Worm (Caenorhabditis elegans) whole organism, L2 larva: ENCODE measurements around the gene pud-1.2.
"Not testable (repeated sequence)": the region's sequence is repeated elsewhere in the genome, so short reads cannot be mapped to it uniquely, and the experiment has no call there.

Experiments
- F13H6.1 ChIP-seq: sonication (generic microtip); optimal IDR thresholded peaks from 2 replicates; lab custom pipeline; 2016; ENCODE audit warnings: missing genetic modification characterization, missing compliant biosample characterization
- R02D3.7 ChIP-seq: fragments of 150-350 bp; optimal IDR thresholded peaks from 2 replicates; lab custom pipeline; 2014; ENCODE audit warnings: missing biosample characterization, missing genetic modification characterization
- alr-1 ChIP-seq: fragments of 150-350 bp; optimal IDR thresholded peaks from 2 replicates; lab custom pipeline; 2014; ENCODE audit warnings: missing biosample characterization, missing genetic modification characterization
- aly-2 ChIP-seq: fragments of 150-350 bp; optimal IDR thresholded peaks from 2 replicates; lab custom pipeline; 2014; ENCODE audit warnings: missing biosample characterization, missing genetic modification characterization
- blmp-1 ChIP-seq: sonication (generic microtip); optimal IDR thresholded peaks from 2 replicates; lab custom pipeline; 2017; ENCODE audit warnings: missing genetic modification characterization, mild to moderate bottlenecking, missing compliant biosample characterization, antibody characterized with exemption, moderate library complexity; ENCODE audit not compliant: insufficient read depth
- ceh-16 ChIP-seq: fragments of 150-350 bp; optimal IDR thresholded peaks from 2 replicates; lab custom pipeline; 2014; ENCODE audit warnings: missing biosample characterization, missing genetic modification characterization
- crh-2 ChIP-seq: sonication (generic microtip); optimal IDR thresholded peaks from 2 replicates; lab custom pipeline; 2017; ENCODE audit warnings: missing biosample characterization, missing genetic modification characterization
- dmd-4 ChIP-seq: sonication (generic microtip); optimal IDR thresholded peaks from 2 replicates; lab custom pipeline; 2017; ENCODE audit warnings: missing biosample characterization, missing genetic modification characterization
- egl-27 ChIP-seq: sonication (generic microtip); optimal IDR thresholded peaks from 3 replicates; lab custom pipeline; 2017; ENCODE audit warnings: missing biosample characterization, missing genetic modification reagents, missing genetic modification characterization
- elt-1 ChIP-seq: fragments of 150-350 bp; optimal IDR thresholded peaks from 2 replicates; lab custom pipeline; 2014; ENCODE audit warnings: missing biosample characterization, missing genetic modification characterization
- gmeb-1 ChIP-seq: fragments of 150-350 bp; optimal IDR thresholded peaks from 2 replicates; lab custom pipeline; 2014; ENCODE audit warnings: missing biosample characterization, missing genetic modification characterization
- lin-11 ChIP-seq: fragments of 150-350 bp; sonication (generic microtip); optimal IDR thresholded peaks from 2 replicates; lab custom pipeline; 2014; ENCODE audit warnings: missing biosample characterization, missing genetic modification characterization, inconsistent platforms, mixed read lengths
- lin-13 ChIP-seq: fragments of 150-350 bp; optimal IDR thresholded peaks from 2 replicates; lab custom pipeline; 2014; ENCODE audit warnings: missing biosample characterization, missing genetic modification reagents, missing genetic modification characterization
- lin-39 ChIP-seq: fragments of 150-350 bp; optimal IDR thresholded peaks from 2 replicates; lab custom pipeline; 2014; ENCODE audit warnings: missing biosample characterization, missing genetic modification reagents, missing genetic modification characterization
- mab-5 ChIP-seq: fragments of 150-350 bp; optimal IDR thresholded peaks from 2 replicates; lab custom pipeline; 2014; ENCODE audit warnings: missing biosample characterization, missing genetic modification characterization
- mbf-1 ChIP-seq: sonication (generic microtip); optimal IDR thresholded peaks from 2 replicates; lab custom pipeline; 2017; ENCODE audit warnings: missing biosample characterization, missing genetic modification characterization
- nhr-10 ChIP-seq: sonication (generic microtip); optimal IDR thresholded peaks from 2 replicates; lab custom pipeline; 2017; ENCODE audit warnings: missing biosample characterization, missing genetic modification characterization
- nhr-11 ChIP-seq: fragments of 150-350 bp; optimal IDR thresholded peaks from 2 replicates; lab custom pipeline; 2014; ENCODE audit warnings: missing biosample characterization, missing genetic modification characterization
- nhr-129 ChIP-seq: fragments of 150-350 bp; optimal IDR thresholded peaks from 2 replicates; lab custom pipeline; 2014; ENCODE audit warnings: missing biosample characterization, missing genetic modification characterization
- nhr-21 ChIP-seq: fragments of 150-350 bp; optimal IDR thresholded peaks from 2 replicates; lab custom pipeline; 2014; ENCODE audit warnings: missing biosample characterization, missing genetic modification characterization
- nhr-23 ChIP-seq: fragments of 150-350 bp; optimal IDR thresholded peaks from 2 replicates; lab custom pipeline; 2014; ENCODE audit warnings: missing biosample characterization, missing genetic modification reagents, missing genetic modification characterization
- nhr-237 ChIP-seq: fragments of 150-350 bp; optimal IDR thresholded peaks from 2 replicates; lab custom pipeline; 2014; ENCODE audit warnings: missing biosample characterization, missing genetic modification characterization
- nhr-25 ChIP-seq: fragments of 150-350 bp; sonication (generic microtip); optimal IDR thresholded peaks from 3 replicates; lab custom pipeline; 2014; ENCODE audit warnings: missing biosample characterization, missing genetic modification characterization
- nhr-6 ChIP-seq: fragments of 150-350 bp; optimal IDR thresholded peaks from 2 replicates; lab custom pipeline; 2014; ENCODE audit warnings: missing biosample characterization, missing genetic modification characterization
- peb-1 ChIP-seq: fragments of 150-350 bp; optimal IDR thresholded peaks from 2 replicates; lab custom pipeline; 2014; ENCODE audit warnings: missing biosample characterization, missing genetic modification characterization
- sem-4 ChIP-seq: fragments of 150-350 bp; optimal IDR thresholded peaks from 2 replicates; lab custom pipeline; 2014; ENCODE audit warnings: missing biosample characterization, missing genetic modification reagents, missing genetic modification characterization
- skn-1 ChIP-seq: sonication (generic microtip); optimal IDR thresholded peaks from 2 replicates; lab custom pipeline; 2017; ENCODE audit warnings: missing biosample characterization, missing genetic modification characterization
- sma-3 ChIP-seq: sonication (generic microtip); optimal IDR thresholded peaks from 2 replicates; lab custom pipeline; 2016; ENCODE audit warnings: missing genetic modification reagents, missing genetic modification characterization, missing compliant biosample characterization
- snpc-4 ChIP-seq: fragments of 150-350 bp; optimal IDR thresholded peaks from 2 replicates; lab custom pipeline; 2014; ENCODE audit warnings: missing biosample characterization, missing genetic modification characterization
- unc-39 ChIP-seq: fragments of 150-350 bp; optimal IDR thresholded peaks from 2 replicates; lab custom pipeline; 2014; ENCODE audit warnings: missing biosample characterization, missing genetic modification characterization
- unc-55 ChIP-seq: fragments of 150-350 bp; sonication (generic microtip); optimal IDR thresholded peaks from 3 replicates; lab custom pipeline; 2014; ENCODE audit warnings: missing biosample characterization, missing genetic modification reagents, missing genetic modification characterization
- unc-62 ChIP-seq: fragments of 150-350 bp; optimal IDR thresholded peaks from 2 replicates; lab custom pipeline; 2014; ENCODE audit warnings: missing biosample characterization, missing genetic modification reagents, missing genetic modification characterization
- zag-1 ChIP-seq: fragments of 150-350 bp; optimal IDR thresholded peaks from 2 replicates; lab custom pipeline; 2014; ENCODE audit warnings: missing biosample characterization, missing genetic modification characterization
- ztf-1 ChIP-seq: fragments of 200-800 bp; sonication (Bioruptor generic); conservative IDR thresholded peaks from 2 replicates; pipeline ENCODE4 v1.3.6; 2022; ENCODE audit warnings: missing genetic modification characterization, missing compliant biosample characterization
- ztf-11 ChIP-seq: sonication (generic microtip); optimal IDR thresholded peaks from 2 replicates; lab custom pipeline; 2017; ENCODE audit warnings: missing biosample characterization, missing genetic modification characterization
- ztf-4 ChIP-seq: fragments of 150-350 bp; optimal IDR thresholded peaks from 2 replicates; lab custom pipeline; 2014; ENCODE audit warnings: missing biosample characterization, missing genetic modification characterization

The pud-1.2 gene

ce11 chrV:2322466-2322865, at the start of gene pud-1.2:
TSS of gene pud-1.2 (minus strand) at chrV:2322566.
- TF ChIP-seq aly-2 (tag; lab: Kevin White, UChicago); dmd-4; elt-1 (tag; lab: Kevin White, UChicago): not testable (repeated sequence)

- TF ChIP-seq sma-3 (no peak), ztf-4 (tag; lab: Kevin White, UChicago) (no peak), lin-39 (no peak), lin-13 (GFP tag; lab: Kevin White, UChicago) (no peak), mab-5 (tag; lab: Kevin White, UChicago) (no peak)
These were observed 21.2 kb upstream of the pud-1.2 start for ce11 chrV:2343572-2343971.

ce11 chrV:2342083-2342482, 19.7 kb upstream of the pud-1.2 start:
- TF ChIP-seq unc-55 (GFP tag; lab: Kevin White, UChicago) (no peak), unc-62 (GFP tag; lab: Kevin White, UChicago) (no peak), zag-1 (tag; lab: Kevin White, UChicago) (no peak), nhr-11 (tag; lab: Kevin White, UChicago) (no peak), egl-27 (tag; lab: Kevin White, UChicago) (no peak), nhr-6 (tag; lab: Kevin White, UChicago) (no peak), lin-11 (no peak)

- TF ChIP-seq aly-2 (tag; lab: Kevin White, UChicago) (no peak), nhr-23 (tag; lab: Kevin White, UChicago) (no peak)
These were observed 18.9 kb upstream of the pud-1.2 start, which contains the start of gene irld-30 for ce11 chrV:2341285-2341684. TSS of gene irld-30 (minus strand) at chrV:2341385.

ce11 chrV:2338538-2338937, 16.2 kb upstream of the pud-1.2 start, which contains the start of gene irld-29:
TSS of gene irld-29 (minus strand) at chrV:2338638.
- TF ChIP-seq unc-55 (GFP tag; lab: Kevin White, UChicago), result no peak
- TF ChIP-seq nhr-237 (tag; lab: Kevin White, UChicago), result no peak
- TF ChIP-seq gmeb-1 (tag; lab: Kevin White, UChicago), result no peak
- no peak for TF ChIP-seq R02D3.7 (tag; lab: Kevin White, UChicago)
- TF ChIP-seq nhr-10 (tag; lab: Kevin White, UChicago), result no peak
- TF ChIP-seq alr-1 (tag; lab: Kevin White, UChicago), result no peak
- TF ChIP-seq aly-2 (tag; lab: Kevin White, UChicago), result no peak
- no peak for TF ChIP-seq blmp-1
- no peak for TF ChIP-seq ztf-4 (tag; lab: Kevin White, UChicago)
- no peak for TF ChIP-seq elt-1 (tag; lab: Kevin White, UChicago)
- no peak for TF ChIP-seq peb-1 (tag; lab: Kevin White, UChicago)
- no peak for TF ChIP-seq sem-4 (tag; lab: Kevin White, UChicago)
- TF ChIP-seq unc-62 (GFP tag; lab: Kevin White, UChicago), result no peak
- no peak for TF ChIP-seq egl-27 (tag; lab: Kevin White, UChicago)
- no peak for TF ChIP-seq unc-39
- no peak for TF ChIP-seq mbf-1 (tag; lab: Kevin White, UChicago)
- no peak for TF ChIP-seq nhr-129 (tag; lab: Kevin White, UChicago)
- TF ChIP-seq F13H6.1 (tag; lab: Kevin White, UChicago), result no peak
- TF ChIP-seq snpc-4 (tag; lab: Kevin White, UChicago), result no peak
- TF ChIP-seq skn-1 (tag; lab: Kevin White, UChicago), result no peak

ce11 chrV:2336151-2336550, 13.8 kb upstream of the pud-1.2 start, which contains the start of gene irld-28:
TSS of gene irld-28 (minus strand) at chrV:2336251.
- TF ChIP-seq nhr-25 (tag; lab: Kevin White, UChicago) (no peak), ztf-11 (tag; lab: Kevin White, UChicago) (no peak), nhr-11 (tag; lab: Kevin White, UChicago) (no peak), sem-4 (tag; lab: Kevin White, UChicago) (no peak), gmeb-1 (tag; lab: Kevin White, UChicago) (no peak), lin-11 (no peak), ztf-4 (tag; lab: Kevin White, UChicago) (no peak), nhr-237 (tag; lab: Kevin White, UChicago) (no peak), crh-2 (no peak), mbf-1 (tag; lab: Kevin White, UChicago) (no peak), snpc-4 (tag; lab: Kevin White, UChicago) (no peak), alr-1 (tag; lab: Kevin White, UChicago) (no peak), mab-5 (tag; lab: Kevin White, UChicago) (no peak), nhr-21 (tag; lab: Kevin White, UChicago) (no peak), ceh-16 (tag; lab: Kevin White, UChicago) (no peak), dmd-4 (no peak), ztf-1 (no peak)
